Fruit fly (Drosophila melanogaster) whole organism, adult: ENCODE data around the gene fzy.

ENCODE experiments used
- CG11617 ChIP-seq: fragments of 200-800 bp; sonication (Bioruptor generic); optimal IDR thresholded peaks from 2 replicates; lab custom pipeline; 2017; ENCODE audit warnings: mild to moderate bottlenecking, missing biosample characterization, missing genetic modification reagents, missing genetic modification characterization
- CG12768 ChIP-seq: fragments of 200-800 bp; sonication (Bioruptor generic); optimal IDR thresholded peaks from 2 replicates; lab custom pipeline; 2017; ENCODE audit warnings: missing biosample characterization, missing genetic modification characterization, mild to moderate bottlenecking, moderate library complexity, missing genetic modification reagents
- CG14711 ChIP-seq: fragments of 200-800 bp; sonication (Bioruptor generic); optimal IDR thresholded peaks from 2 replicates; lab custom pipeline; 2018; ENCODE audit warnings: missing biosample characterization, mild to moderate bottlenecking, missing genetic modification characterization, moderate library complexity
- CG1620 ChIP-seq: fragments of 200-800 bp; sonication (Bioruptor generic); optimal IDR thresholded peaks from 2 replicates; lab custom pipeline; 2016; ENCODE audit warnings: missing biosample characterization, missing genetic modification characterization
- CG33017 ChIP-seq: fragments of 200-800 bp; sonication (Bioruptor generic); optimal IDR thresholded peaks from 2 replicates; lab custom pipeline; 2018; ENCODE audit warnings: missing biosample characterization, mild to moderate bottlenecking, missing genetic modification characterization, moderate library complexity
- CG5204 ChIP-seq: fragments of 200-800 bp; sonication (Bioruptor generic); optimal IDR thresholded peaks from 2 replicates; lab custom pipeline; 2016; ENCODE audit warnings: missing biosample characterization, missing genetic modification characterization
- CG7045 ChIP-seq: fragments of 200-800 bp; sonication (Bioruptor generic); optimal IDR thresholded peaks from 2 replicates; lab custom pipeline; 2017; ENCODE audit warnings: missing biosample characterization, mild to moderate bottlenecking, missing genetic modification characterization
- CG7101 ChIP-seq: fragments of 200-800 bp; sonication (Bioruptor generic); optimal IDR thresholded peaks from 2 replicates; lab custom pipeline; 2018; ENCODE audit warnings: missing biosample characterization, mild to moderate bottlenecking, missing genetic modification characterization, moderate library complexity
- Clk ChIP-seq: fragments of 200-800 bp; sonication (Bioruptor generic); optimal IDR thresholded peaks from 2 replicates; lab custom pipeline; 2017; ENCODE audit warnings: missing biosample characterization, missing genetic modification characterization
- Crg-1 ChIP-seq: fragments of 200-800 bp; sonication (Bioruptor generic); optimal IDR thresholded peaks from 2 replicates; lab custom pipeline; 2016; ENCODE audit warnings: missing biosample characterization, missing genetic modification characterization
- Hr96 ChIP-seq: fragments of 200-800 bp; sonication (Bioruptor generic); optimal IDR thresholded peaks from 2 replicates; lab custom pipeline; 2016; ENCODE audit warnings: missing biosample characterization, missing genetic modification characterization
- Mnt ChIP-seq: fragments of 200-800 bp; sonication (Bioruptor generic); optimal IDR thresholded peaks from 2 replicates; lab custom pipeline; 2016; ENCODE audit warnings: missing biosample characterization, mild to moderate bottlenecking, missing genetic modification characterization
- bab1 ChIP-seq: fragments of 200-800 bp; sonication (Bioruptor generic); optimal IDR thresholded peaks from 3 replicates; lab custom pipeline; 2019; ENCODE audit warnings: missing biosample characterization, mild to moderate bottlenecking, missing genetic modification characterization, moderate library complexity
- cic ChIP-seq: fragments of 200-800 bp; sonication (Bioruptor generic); optimal IDR thresholded peaks from 2 replicates; lab custom pipeline; 2017; ENCODE audit warnings: missing biosample characterization, mild to moderate bottlenecking, missing genetic modification characterization, moderate library complexity
- cnc ChIP-seq, 2 experiments: fragments of >200 bp; optimal IDR thresholded peaks; 2 replicates each; lab custom pipeline; 2017
- kay ChIP-seq: fragments of 200-800 bp; sonication (Bioruptor generic); peaks from one replicate; lab custom pipeline; 2016; ENCODE audit warnings: missing biosample characterization, missing genetic modification characterization, borderline replicate concordance
- ovo ChIP-seq: fragments of 200-800 bp; sonication (Bioruptor generic); optimal IDR thresholded peaks from 2 replicates; lab custom pipeline; 2016; ENCODE audit warnings: missing biosample characterization, missing genetic modification characterization
- pad ChIP-seq: fragments of 200-800 bp; sonication (Bioruptor generic); optimal IDR thresholded peaks from 3 replicates; lab custom pipeline; 2017; ENCODE audit warnings: missing biosample characterization, missing genetic modification characterization, mild to moderate bottlenecking, moderate library complexity, missing genetic modification reagents
- tj ChIP-seq: fragments of 200-800 bp; sonication (Bioruptor generic); optimal IDR thresholded peaks from 3 replicates; lab custom pipeline; 2017; ENCODE audit warnings: missing biosample characterization, mild to moderate bottlenecking, missing genetic modification characterization, moderate library complexity
- toe ChIP-seq: fragments of 200-800 bp; sonication (Bioruptor generic); optimal IDR thresholded peaks from 2 replicates; lab custom pipeline; 2016; ENCODE audit warnings: missing biosample characterization, missing genetic modification characterization

The fzy gene

dm6 chr2L:16310648-16311047, at the start of gene fzy, which contains the start of gene cni:
Gene fzy (plus strand): TSS chr2L:16310956.
Gene cni (minus strand): TSS chr2L:16310726.
- no peak for TF ChIP-seq cnc (optimal IDR thresholded peaks at IDR 0.05; lab: Kevin White, UChicago)
- peak; percentile 37 for TF ChIP-seq Mnt
- TF ChIP-seq bab1, result peak; percentile 74
- TF ChIP-seq CG5204, result no peak
- peak; percentile 67 for TF ChIP-seq CG11617 (GFP tag; lab: Kevin White, UChicago)
- TF ChIP-seq CG14711 (tag; lab: Kevin White, UChicago), result peak; percentile 43
- TF ChIP-seq CG7101 (tag; lab: Kevin White, UChicago), result peak; percentile 5
- TF ChIP-seq Crg-1 (GFP tag; lab: Kevin White, UChicago), result no peak
- TF ChIP-seq CG1620 (GFP tag; lab: Kevin White, UChicago), result peak; percentile 29
- TF ChIP-seq cic, result peak; percentile 35
- no peak for TF ChIP-seq pad

dm6 chr2L:16261576-16262217, 49.1 kb upstream of the fzy start, which contains the start of the genes twe and CG4935:
Gene twe (minus strand): TSS chr2L:16261877.
Gene CG4935 (plus strand): TSS chr2L:16262141.
- TF ChIP-seq CG14711 (tag; lab: Kevin White, UChicago) (no peak), bab1 (peak; percentile 32)

dm6 chr2L:16263723-16264122, 47.0 kb upstream of the fzy start:
- TF ChIP-seq cic, result no peak
- no peak for TF ChIP-seq toe (GFP tag; lab: Kevin White, UChicago)
- TF ChIP-seq CG5204, result no peak
- TF ChIP-seq CG1620 (GFP tag; lab: Kevin White, UChicago), result no peak
- TF ChIP-seq Crg-1 (GFP tag; lab: Kevin White, UChicago), result no peak
- no peak for TF ChIP-seq CG7045 (GFP tag; lab: Kevin White, UChicago)
- no peak for TF ChIP-seq CG11617 (GFP tag; lab: Kevin White, UChicago)
- TF ChIP-seq CG7101 (tag; lab: Kevin White, UChicago), result no peak
- no peak for TF ChIP-seq Hr96 (GFP tag; lab: Kevin White, UChicago)
- TF ChIP-seq CG14711 (tag; lab: Kevin White, UChicago), result no peak
- TF ChIP-seq Mnt, result no peak
- TF ChIP-seq tj (GFP tag; lab: Kevin White, UChicago), result no peak
- TF ChIP-seq CG12768 (GFP tag; lab: Kevin White, UChicago), result no peak
- no peak for TF ChIP-seq pad
- no peak for TF ChIP-seq kay (GFP tag; lab: Kevin White, UChicago)
- TF ChIP-seq CG33017 (tag; lab: Kevin White, UChicago), result no peak

- no peak for TF ChIP-seq tj (GFP tag; lab: Kevin White, UChicago)
- TF ChIP-seq toe (GFP tag; lab: Kevin White, UChicago), result no peak
- no peak for TF ChIP-seq cnc (optimal IDR thresholded peaks at IDR 0.05; lab: Kevin White, UChicago)
- TF ChIP-seq ovo, result no peak
- no peak for TF ChIP-seq CG12768 (GFP tag; lab: Kevin White, UChicago)
- TF ChIP-seq Clk, result no peak
- no peak for TF ChIP-seq CG1620 (GFP tag; lab: Kevin White, UChicago)
- no peak for TF ChIP-seq CG5204
- no peak for TF ChIP-seq kay (GFP tag; lab: Kevin White, UChicago)
- no peak for TF ChIP-seq Hr96 (GFP tag; lab: Kevin White, UChicago)
- no peak for TF ChIP-seq CG14711 (tag; lab: Kevin White, UChicago)
- no peak for TF ChIP-seq CG33017 (tag; lab: Kevin White, UChicago)
- TF ChIP-seq pad, result no peak
- no peak for TF ChIP-seq cic
Observed at dm6 chr2L:16267159-16268065, 43.3 kb upstream of the fzy start.

DNA sequence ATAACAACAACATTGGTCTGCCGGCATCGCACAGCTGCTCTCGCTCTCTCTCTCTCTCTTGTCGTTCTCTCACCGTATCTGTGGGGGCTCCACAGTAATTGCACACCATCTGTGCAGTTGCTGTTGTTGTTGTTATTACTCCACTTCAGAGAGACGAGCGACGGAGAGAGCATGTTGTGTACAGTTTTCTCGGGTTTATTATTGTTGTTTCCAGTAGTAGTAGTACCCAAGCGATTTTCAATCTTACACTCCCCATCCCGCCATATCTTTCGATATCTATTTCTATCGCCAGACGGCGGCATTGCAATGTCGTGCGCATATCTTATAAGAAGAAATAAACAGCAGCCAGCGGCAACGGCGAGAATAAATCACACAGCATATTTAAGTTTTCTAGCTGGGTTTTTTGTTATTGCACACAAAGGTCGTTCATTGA, 42.6 kb upstream of the fzy start:
- peak; percentile 17 for TF ChIP-seq CG12768 (GFP tag; lab: Kevin White, UChicago)
- peak; percentile 81 for TF ChIP-seq cic
- TF ChIP-seq tj (GFP tag; lab: Kevin White, UChicago), result peak; percentile 23
- TF ChIP-seq bab1, result peak; percentile 43
- TF ChIP-seq cnc (optimal IDR thresholded peaks at IDR 0.05; lab: Kevin White, UChicago), result no peak
- peak; percentile 68 for TF ChIP-seq pad
- TF ChIP-seq CG33017 (tag; lab: Kevin White, UChicago), result peak; percentile 25
- no peak for TF ChIP-seq ovo

dm6 chr2L:16268869-16269231, 41.9 kb upstream of the fzy start:
- no peak for TF ChIP-seq tj (GFP tag; lab: Kevin White, UChicago)
- no peak for TF ChIP-seq ovo
- TF ChIP-seq Hr96 (GFP tag; lab: Kevin White, UChicago), result no peak
- TF ChIP-seq pad, result no peak
- TF ChIP-seq kay (GFP tag; lab: Kevin White, UChicago), result peak; percentile 73
- no peak for TF ChIP-seq CG7101 (tag; lab: Kevin White, UChicago)
- no peak for TF ChIP-seq CG14711 (tag; lab: Kevin White, UChicago)
- no peak for TF ChIP-seq CG33017 (tag; lab: Kevin White, UChicago)
